Fruit fly (Drosophila melanogaster) whole organism, prepupa: ENCODE measurements around the gene Jhbp4.

Experiments used
- CG11762 ChIP-seq: fragments of 200-800 bp; sonication (Bioruptor generic); optimal IDR thresholded peaks from 3 replicates; lab custom pipeline; 2016; ENCODE audit warnings: missing biosample characterization, missing genetic modification characterization; ENCODE audit not compliant: insufficient read depth
- CG1621 ChIP-seq: fragments of 200-800 bp; sonication (Bioruptor generic); optimal IDR thresholded peaks from 3 replicates; lab custom pipeline; 2018; ENCODE audit warnings: missing biosample characterization, mild to moderate bottlenecking, missing genetic modification characterization
- CG16779 ChIP-seq: fragments of 200-800 bp; sonication (Bioruptor generic); optimal IDR thresholded peaks from 3 replicates; lab custom pipeline; 2017; ENCODE audit warnings: missing biosample characterization, mild to moderate bottlenecking, missing genetic modification characterization
- CG6854 ChIP-seq: fragments of 200-800 bp; sonication (Bioruptor generic); optimal IDR thresholded peaks from 2 replicates; lab custom pipeline; 2017; ENCODE audit warnings: missing biosample characterization, mild to moderate bottlenecking, missing genetic modification characterization
- vri ChIP-seq: fragments of 200-800 bp; sonication (Bioruptor generic); optimal IDR thresholded peaks from 3 replicates; lab custom pipeline; 2016; ENCODE audit warnings: missing biosample characterization, mild to moderate bottlenecking, missing genetic modification characterization

DNA sequence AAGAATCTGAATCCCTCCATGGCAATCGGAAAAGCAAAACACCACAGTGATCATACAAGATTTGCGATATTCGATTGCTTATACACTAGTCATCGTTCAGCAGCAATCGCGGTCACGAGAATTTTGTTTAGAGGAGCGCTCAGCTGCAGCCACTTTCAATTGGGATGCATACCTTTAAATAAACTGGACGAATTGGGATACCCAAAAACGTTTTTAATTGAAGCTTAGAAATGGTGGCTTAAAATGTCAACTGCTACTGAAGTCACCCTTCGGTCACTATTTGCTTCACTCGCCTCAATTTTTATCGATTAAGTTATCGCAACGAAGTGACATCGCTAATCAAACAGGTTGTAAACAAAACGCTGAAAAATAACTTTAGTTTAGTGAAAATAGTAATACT is 6.1 kb downstream of the Jhbp4 start, which contains the start of the genes IKKbeta and CG5013:
- TF ChIP-seq CG16779 (tag; lab: Kevin White, UChicago), result no peak
- peak; percentile 7 for TF ChIP-seq CG1621
- TF ChIP-seq CG6854 (GFP tag; lab: Kevin White, UChicago), result no peak
- no peak for TF ChIP-seq vri (GFP tag; lab: Kevin White, UChicago)
- no peak for TF ChIP-seq CG11762
